Fruit fly (Drosophila melanogaster) whole organism, embryonic: Measurements from ENCODE around the gene trus.

Experiments
- Ada2b ChIP-seq: fragments of 200-800 bp; sonication (Bioruptor generic); IDR thresholded peaks from 2 replicates; pipeline ENCODE4 v1.3.6; 2022; ENCODE audit warnings: missing biosample characterization, missing genetic modification characterization
- B-H2 ChIP-seq: fragments of 200-800 bp; sonication (Bioruptor generic); optimal IDR thresholded peaks from 2 replicates; lab custom pipeline; 2018; ENCODE audit warnings: missing biosample characterization, mild to moderate bottlenecking, missing genetic modification characterization
- BEAF-32 ChIP-seq: fragments of 200-800 bp; sonication (Bioruptor generic); optimal IDR thresholded peaks from 3 replicates; lab custom pipeline; 2017; ENCODE audit warnings: missing biosample characterization, missing genetic modification characterization, mild to moderate bottlenecking, moderate library complexity, missing genetic modification reagents
- CG13123 ChIP-seq: fragments of 200-800 bp; sonication (Bioruptor generic); optimal IDR thresholded peaks from 2 replicates; lab custom pipeline; 2016; ENCODE audit warnings: missing biosample characterization, missing genetic modification characterization
- CG13287 ChIP-seq: fragments of 200-800 bp; sonication (Bioruptor generic); IDR thresholded peaks from 2 replicates; pipeline ENCODE4 v1.3.6; 2022; ENCODE audit warnings: missing biosample characterization, missing genetic modification characterization; ENCODE audit not compliant: partially characterized antibody
- CG13296 ChIP-seq: fragments of 200-800 bp; sonication (Bioruptor generic); optimal IDR thresholded peaks from 3 replicates; lab custom pipeline; 2018; ENCODE audit warnings: missing biosample characterization, mild to moderate bottlenecking, missing genetic modification characterization
- CG14667 ChIP-seq: fragments of 200-800 bp; sonication (Bioruptor generic); IDR thresholded peaks from 2 replicates; pipeline ENCODE4 v1.3.6; 2022; ENCODE audit warnings: missing biosample characterization, missing genetic modification characterization
- CG15011 ChIP-seq: fragments of 200-800 bp; sonication (Bioruptor generic); optimal IDR thresholded peaks from 3 replicates; lab custom pipeline; 2018; ENCODE audit warnings: missing biosample characterization, mild to moderate bottlenecking, missing genetic modification characterization
- CG15514 ChIP-seq: fragments of 200-800 bp; sonication (Bioruptor generic); optimal IDR thresholded peaks from 3 replicates; lab custom pipeline; 2017; ENCODE audit warnings: missing biosample characterization, missing genetic modification characterization, mild to moderate bottlenecking, moderate library complexity, missing genetic modification reagents
- CG17361 ChIP-seq: fragments of 200-800 bp; sonication (Bioruptor generic); IDR thresholded peaks from 3 replicates; pipeline ENCODE4 v1.3.6; 2022; ENCODE audit warnings: missing biosample characterization, missing genetic modification characterization
- CG2875 ChIP-seq: fragments of 200-800 bp; sonication (Bioruptor generic); optimal IDR thresholded peaks from 2 replicates; lab custom pipeline; 2017; ENCODE audit warnings: missing biosample characterization, mild to moderate bottlenecking, missing genetic modification characterization, missing genetic modification reagents
- CG32532 ChIP-seq: fragments of 200-800 bp; sonication (Bioruptor generic); IDR thresholded peaks from 2 replicates; pipeline ENCODE4 v1.3.6; 2022; ENCODE audit warnings: missing biosample characterization, missing genetic modification characterization
- CG32767 ChIP-seq: fragments of 200-800 bp; sonication (Bioruptor generic); IDR thresholded peaks from 2 replicates; pipeline ENCODE4 v1.3.6; 2022; ENCODE audit warnings: missing biosample characterization, missing genetic modification characterization
- CG34224 ChIP-seq: fragments of 200-800 bp; sonication (Bioruptor generic); IDR thresholded peaks from 3 replicates; pipeline ENCODE4 v1.3.6; 2022; ENCODE audit warnings: missing biosample characterization, missing genetic modification characterization; ENCODE audit not compliant: partially characterized antibody
- CG7271 ChIP-seq: fragments of 200-800 bp; sonication (Bioruptor generic); optimal IDR thresholded peaks from 2 replicates; lab custom pipeline; 2018; ENCODE audit warnings: missing biosample characterization, mild to moderate bottlenecking, missing genetic modification characterization, moderate library complexity
- CG7987 ChIP-seq: fragments of 200-800 bp; sonication (Bioruptor generic); optimal IDR thresholded peaks from 2 replicates; lab custom pipeline; 2018; ENCODE audit warnings: missing biosample characterization, mild to moderate bottlenecking, missing genetic modification characterization, moderate library complexity
- CG8290 ChIP-seq, 3 experiments: fragments of 200-800 bp; sonication (Bioruptor generic); optimal IDR thresholded peaks; 2 replicates each; lab custom pipeline; 2016 to 2019; ENCODE audit warnings: missing biosample characterization in 3 of 3, missing genetic modification characterization in 3 of 3, mild to moderate bottlenecking in 2 of 3, moderate library complexity in 1 of 3
- CG9797 ChIP-seq: fragments of 200-800 bp; sonication (Bioruptor generic); optimal IDR thresholded peaks from 3 replicates; lab custom pipeline; 2018; ENCODE audit warnings: missing biosample characterization, mild to moderate bottlenecking, missing genetic modification characterization
- Dad ChIP-seq: fragments of 200-800 bp; sonication (Bioruptor generic); optimal IDR thresholded peaks from 3 replicates; lab custom pipeline; 2016; ENCODE audit warnings: missing biosample characterization, missing genetic modification characterization
- Dp ChIP-seq: fragments of 200-800 bp; sonication (Bioruptor generic); optimal IDR thresholded peaks from 2 replicates; lab custom pipeline; 2018; ENCODE audit warnings: missing biosample characterization, mild to moderate bottlenecking, missing genetic modification characterization, moderate library complexity
- Fer3 ChIP-seq: fragments of 200-800 bp; sonication (Bioruptor generic); optimal IDR thresholded peaks from 2 replicates; lab custom pipeline; 2018; ENCODE audit warnings: missing biosample characterization, mild to moderate bottlenecking, missing genetic modification characterization, moderate library complexity
- Hr51 ChIP-seq, 2 experiments: fragments of 200-800 bp; sonication (Bioruptor generic); optimal IDR thresholded peaks; 2 replicates in 1 of 2; 3 replicates in 1 of 2; lab custom pipeline; 2016 to 2018; ENCODE audit warnings: missing biosample characterization in 2 of 2, missing genetic modification characterization in 2 of 2, mild to moderate bottlenecking in 1 of 2, moderate library complexity in 1 of 2
- Lhr ChIP-seq: fragments of 200-800 bp; sonication (Bioruptor generic); optimal IDR thresholded peaks from 3 replicates; lab custom pipeline; 2017; ENCODE audit warnings: mild to moderate bottlenecking, missing biosample characterization, missing genetic modification reagents, missing genetic modification characterization
- Lpt ChIP-seq: fragments of >200 bp; optimal IDR thresholded peaks from 2 replicates; lab custom pipeline; 2018; ENCODE audit warnings: missing biosample characterization, missing genetic modification characterization
- MESR4 ChIP-seq: fragments of 200-800 bp; sonication (Bioruptor generic); optimal IDR thresholded peaks from 2 replicates; lab custom pipeline; 2018; ENCODE audit warnings: missing biosample characterization, mild to moderate bottlenecking, missing genetic modification characterization, moderate library complexity
- Rfx ChIP-seq: fragments of 200-800 bp; sonication (Bioruptor generic); IDR thresholded peaks from 2 replicates; pipeline ENCODE4 v1.3.6; 2022; ENCODE audit warnings: missing biosample characterization, missing genetic modification characterization
- Six4 ChIP-seq: fragments of 200-800 bp; sonication (Bioruptor generic); optimal IDR thresholded peaks from 2 replicates; lab custom pipeline; 2016; ENCODE audit warnings: missing biosample characterization, missing genetic modification characterization
- Sry-β ChIP-seq: fragments of 200-800 bp; sonication (Bioruptor generic); optimal IDR thresholded peaks from 2 replicates; lab custom pipeline; 2018; ENCODE audit warnings: missing biosample characterization, mild to moderate bottlenecking, missing genetic modification characterization, moderate library complexity
- bowl ChIP-seq: fragments of 200-800 bp; sonication (Bioruptor generic); IDR thresholded peaks from 2 replicates; pipeline ENCODE4 v1.3.6; 2022; ENCODE audit warnings: missing biosample characterization, missing genetic modification characterization
- fd3F ChIP-seq: fragments of 200-800 bp; sonication (Bioruptor generic); optimal IDR thresholded peaks from 2 replicates; lab custom pipeline; 2018; ENCODE audit warnings: missing biosample characterization, mild to moderate bottlenecking, missing genetic modification characterization, moderate library complexity
- fd64A ChIP-seq: fragments of 200-800 bp; sonication (Bioruptor generic); optimal IDR thresholded peaks from 3 replicates; lab custom pipeline; 2018; ENCODE audit warnings: missing biosample characterization, mild to moderate bottlenecking, missing genetic modification characterization
- hth ChIP-seq: fragments of >200 bp; optimal IDR thresholded peaks from 2 replicates; lab custom pipeline; 2017; ENCODE audit warnings: inconsistent platforms
- insv ChIP-seq, 2 experiments: fragments of 200-800 bp; sonication (Bioruptor generic); optimal IDR thresholded peaks; 3 replicates each; lab custom pipeline; 2016 to 2018; ENCODE audit warnings: missing biosample characterization in 2 of 2, missing genetic modification characterization in 2 of 2
- jigr1 ChIP-seq: fragments of 200-800 bp; sonication (Bioruptor generic); IDR thresholded peaks from 3 replicates; pipeline ENCODE4 v1.3.6; 2022; ENCODE audit warnings: missing biosample characterization, missing genetic modification characterization
- kni ChIP-seq: fragments of 200-800 bp; sonication (Bioruptor generic); optimal IDR thresholded peaks from 3 replicates; lab custom pipeline; 2017; ENCODE audit warnings: mild to moderate bottlenecking, missing biosample characterization, missing genetic modification reagents, missing genetic modification characterization
- mld ChIP-seq: fragments of 200-800 bp; sonication (Bioruptor generic); IDR thresholded peaks from 3 replicates; pipeline ENCODE4 v1.3.6; 2022; ENCODE audit warnings: missing biosample characterization, missing genetic modification characterization; ENCODE audit not compliant: partially characterized antibody
- org-1 ChIP-seq: fragments of 200-800 bp; sonication (Bioruptor generic); optimal IDR thresholded peaks from 2 replicates; lab custom pipeline; 2017; ENCODE audit warnings: missing biosample characterization, missing genetic modification characterization
- pfk ChIP-seq: fragments of 200-800 bp; sonication (Bioruptor generic); optimal IDR thresholded peaks from 2 replicates; lab custom pipeline; 2018; ENCODE audit warnings: missing biosample characterization, mild to moderate bottlenecking, missing genetic modification characterization, moderate library complexity
- repo ChIP-seq: fragments of 200-800 bp; sonication (Bioruptor generic); optimal IDR thresholded peaks from 2 replicates; lab custom pipeline; 2016; ENCODE audit warnings: missing biosample characterization, missing genetic modification characterization
- rib ChIP-seq: fragments of 200-800 bp; sonication (Bioruptor generic); IDR thresholded peaks from 2 replicates; pipeline ENCODE4 v1.3.6; 2022; ENCODE audit warnings: missing biosample characterization, missing genetic modification characterization
- salm ChIP-seq: fragments of 200-800 bp; sonication (Bioruptor generic); optimal IDR thresholded peaks from 2 replicates; lab custom pipeline; 2018; ENCODE audit warnings: missing biosample characterization, mild to moderate bottlenecking, missing genetic modification characterization
- schlank ChIP-seq: fragments of 200-800 bp; sonication (Bioruptor generic); optimal IDR thresholded peaks from 2 replicates; lab custom pipeline; 2018; ENCODE audit warnings: missing biosample characterization, mild to moderate bottlenecking, missing genetic modification characterization
- sd ChIP-seq: fragments of 200-800 bp; sonication (Bioruptor generic); optimal IDR thresholded peaks from 3 replicates; lab custom pipeline; 2018; ENCODE audit warnings: missing biosample characterization, mild to moderate bottlenecking, missing genetic modification characterization, moderate library complexity
- seq ChIP-seq: fragments of 200-800 bp; sonication (Bioruptor generic); IDR thresholded peaks from 2 replicates; pipeline ENCODE4 v1.3.6; 2022; ENCODE audit warnings: missing biosample characterization, missing genetic modification characterization
- sim ChIP-seq: fragments of 200-800 bp; sonication (Bioruptor generic); IDR thresholded peaks from 2 replicates; pipeline ENCODE4 v1.3.6; 2022; ENCODE audit warnings: missing biosample characterization, missing genetic modification characterization
- sima ChIP-seq: fragments of 200-800 bp; sonication (Bioruptor generic); optimal IDR thresholded peaks from 2 replicates; lab custom pipeline; 2016; ENCODE audit warnings: missing biosample characterization, missing genetic modification characterization
- stwl ChIP-seq: fragments of 200-800 bp; sonication (Bioruptor generic); optimal IDR thresholded peaks from 3 replicates; lab custom pipeline; 2018; ENCODE audit warnings: missing biosample characterization, mild to moderate bottlenecking, missing genetic modification characterization, moderate library complexity
- trh ChIP-seq: fragments of 200-800 bp; sonication (Bioruptor generic); optimal IDR thresholded peaks from 2 replicates; lab custom pipeline; 2016; ENCODE audit warnings: missing biosample characterization, missing genetic modification characterization
- vfl ChIP-seq: fragments of 200-800 bp; sonication (Bioruptor generic); optimal IDR thresholded peaks from 2 replicates; lab custom pipeline; 2016; ENCODE audit warnings: missing biosample characterization, missing genetic modification characterization
- yki ChIP-seq: fragments of >200 bp; optimal IDR thresholded peaks from 3 replicates; lab custom pipeline; 2018
- z ChIP-seq: fragments of 200-800 bp; sonication (Bioruptor generic); IDR thresholded peaks from 3 replicates; pipeline ENCODE4 v1.3.6; 2022; ENCODE audit warnings: missing biosample characterization, missing genetic modification characterization
- zfh1 ChIP-seq: fragments of 200-800 bp; sonication (Bioruptor generic); IDR thresholded peaks from 3 replicates; pipeline ENCODE4 v1.3.6; 2022; ENCODE audit warnings: missing biosample characterization, missing genetic modification characterization

Gene trus

DNA sequence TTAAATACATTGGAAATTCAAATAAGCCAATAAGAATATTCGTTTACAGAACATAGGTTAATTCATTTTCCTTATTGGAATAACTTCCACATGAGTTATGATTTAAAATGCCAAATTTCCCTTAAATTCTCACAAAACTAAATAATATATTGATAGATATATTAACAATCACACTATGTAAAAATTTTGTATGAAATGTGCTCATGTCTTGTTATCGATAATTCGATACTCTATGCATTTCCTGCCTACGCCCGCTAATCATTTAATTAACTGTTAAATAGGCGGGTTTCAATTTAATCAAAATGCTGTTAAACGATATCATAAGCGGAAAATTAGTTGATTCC is 30.1 kb upstream of the trus start, which contains the start of gene NANS (continued):
- no peak for TF ChIP-seq rib (GFP tag; lab: Robert Waterston, UW)
- TF ChIP-seq hth (lab: Kevin White, UChicago) = no peak
- no peak for TF ChIP-seq kni (GFP tag; lab: Kevin White, UChicago)
- no peak for TF ChIP-seq sima (GFP tag; lab: Kevin White, UChicago)
- TF ChIP-seq CG34224 = peak; percentile 65
- no peak for TF ChIP-seq Dad (GFP tag; lab: Kevin White, UChicago)
- TF ChIP-seq BEAF-32 (GFP tag; lab: Kevin White, UChicago) = no peak
- TF ChIP-seq CG32532 (GFP tag; lab: Robert Waterston, UW) = no peak
- TF ChIP-seq mld = 0 out of 3 replicates have a peak, but pooled peaks have one; percentile 5
- no peak for TF ChIP-seq jigr1
- TF ChIP-seq CG17361 (GFP tag; lab: Robert Waterston, UW) = peak; percentile 20
- TF ChIP-seq zfh1 (GFP tag; lab: Robert Waterston, UW) = no peak
- TF ChIP-seq Fer3 (tag; lab: Kevin White, UChicago) = peak; percentile 9
- TF ChIP-seq CG32767 (GFP tag; lab: Robert Waterston, UW) = no peak
- TF ChIP-seq trh = no peak
- TF ChIP-seq CG8290 (GFP tag; optimal IDR thresholded peaks at IDR 0.05; lab: Kevin White, UChicago) = no peak
- TF ChIP-seq CG8290 (tag; optimal IDR thresholded peaks at IDR 0.05; lab: Kevin White, UChicago) = no peak
- TF ChIP-seq CG7271 (tag; lab: Kevin White, UChicago) = no peak
- no peak for TF ChIP-seq B-H2 (GFP tag; lab: Kevin White, UChicago)
- TF ChIP-seq CG13296 (GFP tag; lab: Kevin White, UChicago) = peak; percentile 5
- peak; percentile 18; the same call in 1 of the 2 replicates for TF ChIP-seq CG13287 (GFP tag; lab: Robert Waterston, UW)
- peak; percentile 6 for TF ChIP-seq stwl (tag; lab: Kevin White, UChicago)
- TF ChIP-seq Sry-β (GFP tag; lab: Kevin White, UChicago) = no peak
- no peak for TF ChIP-seq Rfx
- no peak for TF ChIP-seq CG15011 (GFP tag; lab: Kevin White, UChicago)
- no peak for TF ChIP-seq z (GFP tag; lab: Robert Waterston, UW)
- TF ChIP-seq Lpt = no peak
- no peak for TF ChIP-seq sd (tag; lab: Kevin White, UChicago)
- TF ChIP-seq org-1 (GFP tag; lab: Kevin White, UChicago) = no peak
- no peak for TF ChIP-seq pfk (GFP tag; lab: Kevin White, UChicago)
- TF ChIP-seq insv (GFP tag; optimal IDR thresholded peaks at IDR 0.05; lab: Kevin White, UChicago) = no peak
- peak; percentile 34 for TF ChIP-seq CG15514 (GFP tag; lab: Kevin White, UChicago)
- no peak for TF ChIP-seq sim (GFP tag; lab: Robert Waterston, UW)
- no peak for TF ChIP-seq repo (GFP tag; lab: Kevin White, UChicago)
- no peak for TF ChIP-seq MESR4 (GFP tag; lab: Kevin White, UChicago)
- TF ChIP-seq CG14667 (GFP tag; lab: Robert Waterston, UW) = no peak
- no peak for TF ChIP-seq schlank
- no peak for TF ChIP-seq CG7987 (GFP tag; lab: Kevin White, UChicago)
- TF ChIP-seq vfl = no peak
- no peak for TF ChIP-seq seq (GFP tag; lab: Robert Waterston, UW)
- TF ChIP-seq fd64A (GFP tag; lab: Kevin White, UChicago) = no peak
- TF ChIP-seq CG9797 (GFP tag; lab: Kevin White, UChicago) = no peak
- TF ChIP-seq salm (tag; lab: Kevin White, UChicago) = no peak
- TF ChIP-seq CG13123 (GFP tag; lab: Kevin White, UChicago) = no peak
- TF ChIP-seq Six4 (GFP tag; lab: Kevin White, UChicago) = no peak
- no peak for TF ChIP-seq Lhr
- TF ChIP-seq Dp = peak; percentile 27
- TF ChIP-seq Ada2b (GFP tag; lab: Robert Waterston, UW) = no peak
- no peak for TF ChIP-seq CG2875
- TF ChIP-seq bowl (GFP tag; lab: Robert Waterston, UW) = no peak
- TF ChIP-seq Hr51 (GFP tag; optimal IDR thresholded peaks at IDR 0.05; lab: Kevin White, UChicago) = no peak
- no peak for TF ChIP-seq yki (lab: Kevin White, UChicago)
- TF ChIP-seq fd3F (GFP tag; lab: Kevin White, UChicago) = no peak
